Worm (Caenorhabditis elegans): ENCODE data around the gene T19H5.7.
A peak's percentile ranks its signal among the peaks of the same experiment; 100 is the strongest.

The T19H5.7 gene

DNA sequence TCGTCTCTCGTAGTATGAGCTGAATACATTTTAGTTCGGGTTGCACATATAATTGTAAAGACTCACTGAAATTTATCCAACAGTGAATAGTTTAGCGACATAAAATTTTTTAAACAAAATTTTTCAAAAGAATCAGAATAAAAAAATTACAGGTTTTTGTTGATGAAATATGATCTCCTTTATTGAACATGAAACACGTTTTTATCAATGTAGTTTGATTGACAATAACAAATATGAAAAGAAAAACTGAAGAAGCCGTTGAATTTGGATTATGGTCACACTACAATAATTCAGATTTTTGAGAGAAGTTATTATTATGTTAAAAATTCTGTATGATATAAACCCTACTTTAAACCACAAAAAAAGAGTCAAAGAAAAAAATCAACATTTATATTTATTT is 39.8 kb downstream of the T19H5.7 start, which contains the start of gene chil-17:
Gene chil-17 (minus strand): TSS at position 101 of the 400 bp plus-strand sequence.
- TF ChIP-seq lin-11 (tag; optimal IDR thresholded peaks at IDR 0.05) (no peak), nhr-11 (tag; optimal IDR thresholded peaks at IDR 0.05) (no peak), skn-1 (tag; optimal IDR thresholded peaks at IDR 0.05) (no peak), lin-13 (GFP tag; optimal IDR thresholded peaks at IDR 0.05) (no peak), sma-3 (GFP tag; optimal IDR thresholded peaks at IDR 0.05) (no peak), unc-55 (GFP tag; optimal IDR thresholded peaks at IDR 0.05) (no peak), ztf-11 (tag; optimal IDR thresholded peaks at IDR 0.05) (no peak), F13H6.1 (tag; optimal IDR thresholded peaks at IDR 0.05) (no peak), ceh-82 (tag; optimal IDR thresholded peaks at IDR 0.05) (no peak), ZK546.5 (tag; optimal IDR thresholded peaks at IDR 0.05) (no peak), ztf-1 (GFP tag; conservative IDR thresholded peaks at IDR 0.05) (no peak), mbf-1 (tag; optimal IDR thresholded peaks at IDR 0.05) (no peak), nhr-129 (tag; optimal IDR thresholded peaks at IDR 0.05) (no peak), nhr-23 (tag; optimal IDR thresholded peaks at IDR 0.05) (no peak)

DNA sequence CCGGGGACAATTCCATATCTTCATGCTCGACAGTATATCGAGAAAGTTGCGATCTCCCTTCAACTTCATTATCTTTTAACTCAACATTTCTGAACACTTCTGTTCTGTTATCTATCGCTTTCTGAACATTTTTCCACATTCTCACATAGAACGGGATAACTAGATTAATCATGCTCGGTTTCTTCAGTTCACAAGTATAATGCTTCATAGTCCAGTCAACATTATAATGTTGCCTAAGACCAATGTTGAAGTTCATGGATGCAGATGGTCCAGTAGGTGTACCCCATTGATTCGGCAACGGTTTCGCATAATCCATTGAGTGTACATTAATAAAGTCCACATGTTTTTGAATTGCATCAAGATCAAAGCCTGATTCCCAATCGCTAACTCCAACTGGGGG is 41.1 kb downstream of the T19H5.7 start:
- TF ChIP-seq nhr-11 (tag; optimal IDR thresholded peaks at IDR 0.05) (no peak), mab-5 (tag; optimal IDR thresholded peaks at IDR 0.05) (no peak), nhr-10 (tag; optimal IDR thresholded peaks at IDR 0.05) (no peak), crh-2 (tag; optimal IDR thresholded peaks at IDR 0.05) (no peak), skn-1 (tag; optimal IDR thresholded peaks at IDR 0.05) (no peak), nhr-12 (tag; optimal IDR thresholded peaks at IDR 0.05) (no peak), mdl-1 (tag; optimal IDR thresholded peaks at IDR 0.05) (no peak), ztf-11 (tag; optimal IDR thresholded peaks at IDR 0.05) (no peak), dmd-4 (tag; optimal IDR thresholded peaks at IDR 0.05) (no peak), elt-1 (tag; optimal IDR thresholded peaks at IDR 0.05) (no peak), nhr-23 (tag; optimal IDR thresholded peaks at IDR 0.05) (no peak), alr-1 (tag; optimal IDR thresholded peaks at IDR 0.05) (no peak), lin-13 (GFP tag; optimal IDR thresholded peaks at IDR 0.05) (no peak), sma-3 (GFP tag; optimal IDR thresholded peaks at IDR 0.05) (no peak), unc-55 (GFP tag; optimal IDR thresholded peaks at IDR 0.05) (no peak)

DNA sequence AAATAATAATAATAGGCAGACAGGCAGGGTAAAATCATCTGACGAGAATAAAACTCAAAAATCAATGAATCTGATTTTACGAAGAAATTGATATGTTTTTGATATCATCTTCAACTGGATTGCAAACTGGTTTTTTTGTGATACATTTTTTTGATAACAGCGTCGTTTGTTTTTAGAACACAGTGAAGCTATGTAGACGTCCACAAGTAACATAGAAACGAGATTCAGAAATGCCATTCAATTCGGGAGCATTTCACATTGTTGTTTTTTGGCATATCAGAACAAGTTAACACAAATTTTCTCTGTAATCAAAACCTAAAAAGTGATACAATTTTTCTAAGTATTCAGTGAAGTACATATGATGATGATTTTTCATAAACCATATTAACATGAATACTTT is 41.7 kb downstream of the T19H5.7 start, which contains the start of gene chil-13:
Gene chil-13 (minus strand): TSS at position 101 of the 400 bp plus-strand sequence.
- TF ChIP-seq zag-1 (tag; optimal IDR thresholded peaks at IDR 0.05): no peak
- TF ChIP-seq nhr-11 (tag; optimal IDR thresholded peaks at IDR 0.05): no peak
- TF ChIP-seq unc-62 (GFP tag; optimal IDR thresholded peaks at IDR 0.05): no peak
- TF ChIP-seq unc-55 (GFP tag; optimal IDR thresholded peaks at IDR 0.05): no peak
- no peak for TF ChIP-seq nhr-10 (tag; optimal IDR thresholded peaks at IDR 0.05)
- TF ChIP-seq ama-1 (optimal IDR thresholded peaks at IDR 0.05): no peak
- TF ChIP-seq nhr-77 (tag; optimal IDR thresholded peaks at IDR 0.05): no peak
- TF ChIP-seq Y55F3AM.14 (GFP tag; optimal IDR thresholded peaks at IDR 0.05): no peak
- TF ChIP-seq alr-1 (tag; optimal IDR thresholded peaks at IDR 0.05): no peak
- TF ChIP-seq lin-39 (tag; optimal IDR thresholded peaks at IDR 0.05): no peak
- TF ChIP-seq ZK546.5 (tag; optimal IDR thresholded peaks at IDR 0.05): no peak
- no peak for TF ChIP-seq mbf-1 (tag; optimal IDR thresholded peaks at IDR 0.05)

DNA sequence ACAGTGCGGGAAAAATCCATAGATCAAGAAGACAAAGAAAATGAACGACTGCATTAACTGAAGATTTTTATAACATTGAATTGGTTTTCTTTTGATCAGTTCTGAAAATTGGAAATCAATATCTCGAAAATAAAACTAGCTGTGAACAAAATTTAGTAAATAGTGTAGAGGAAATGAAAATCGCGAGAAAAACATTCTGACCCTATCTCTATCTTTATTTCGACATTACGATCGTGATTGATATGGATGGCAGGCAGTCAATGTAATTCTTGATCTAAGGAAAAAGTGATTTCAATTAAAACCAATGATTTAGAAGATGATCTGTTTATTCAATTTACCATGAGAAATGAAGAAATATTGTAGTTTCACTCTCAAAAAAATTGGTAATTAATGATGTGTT is 43.9 kb downstream of the T19H5.7 start, which contains the start of gene kin-16:
Gene kin-16 (minus strand): TSS at position 101 of the 400 bp plus-strand sequence.
- TF ChIP-seq lin-11 (tag; optimal IDR thresholded peaks at IDR 0.05) (no peak), elt-3 (tag; optimal IDR thresholded peaks at IDR 0.05) (no peak), sma-3 (GFP tag; optimal IDR thresholded peaks at IDR 0.05) (no peak), nhr-25 (tag; optimal IDR thresholded peaks at IDR 0.05) (no peak), nhr-237 (tag; optimal IDR thresholded peaks at IDR 0.05) (no peak)

DNA sequence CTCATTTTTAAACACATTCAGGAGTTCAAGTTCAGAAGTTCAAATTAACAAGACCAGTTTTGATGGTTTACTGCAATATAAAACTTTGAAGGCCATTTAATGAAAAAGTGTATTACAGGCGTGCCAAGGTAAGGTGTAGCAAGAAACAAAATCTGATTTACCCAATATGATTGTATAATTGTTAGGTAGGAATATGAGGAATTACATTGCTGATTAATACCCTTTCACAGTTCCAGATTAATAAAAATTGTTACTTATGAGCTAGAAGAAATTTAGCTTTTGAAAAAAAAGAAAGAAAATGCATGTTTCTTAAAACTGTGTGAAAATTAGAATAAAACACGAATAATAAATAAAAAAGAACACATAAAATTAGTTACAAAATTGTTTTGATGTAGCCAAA is 46.3 kb downstream of the T19H5.7 start, which contains the start of gene kin-15:
Gene kin-15 (minus strand): TSS at position 101 of the 400 bp plus-strand sequence.
- TF ChIP-seq ztf-1 (GFP tag; conservative IDR thresholded peaks at IDR 0.05) (no peak), nhr-25 (tag; optimal IDR thresholded peaks at IDR 0.05) (peak; percentile 26), sma-9 (GFP tag; optimal IDR thresholded peaks at IDR 0.05) (no peak), sma-9 (tag; optimal IDR thresholded peaks at IDR 0.05) (no peak), nhr-129 (tag; optimal IDR thresholded peaks at IDR 0.05) (no peak)

DNA sequence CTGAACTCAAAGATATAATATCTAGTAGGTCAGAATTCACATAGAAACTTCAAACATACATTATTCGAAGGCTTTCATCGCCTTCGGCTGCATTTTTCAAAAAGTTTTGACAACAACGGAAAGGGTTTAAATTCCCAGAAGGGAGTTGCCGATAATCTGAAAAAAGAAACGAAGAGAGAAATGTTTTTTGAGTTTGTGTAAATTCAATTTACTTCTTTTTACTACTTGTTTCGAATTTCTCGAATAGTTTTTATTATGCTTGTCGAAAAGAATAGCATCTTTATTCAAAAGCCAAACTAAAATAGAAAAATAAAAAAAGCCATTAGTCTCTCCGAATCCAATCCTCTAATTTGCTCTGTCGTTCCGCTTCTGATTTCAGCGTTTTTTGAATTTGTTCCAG is 48.8 kb downstream of the T19H5.7 start:
- no peak for TF ChIP-seq peb-1 (tag; optimal IDR thresholded peaks at IDR 0.05)
- TF ChIP-seq unc-62 (GFP tag; optimal IDR thresholded peaks at IDR 0.05): no peak
- no peak for TF ChIP-seq nhr-237 (tag; optimal IDR thresholded peaks at IDR 0.05)
- no peak for TF ChIP-seq aly-2 (tag; optimal IDR thresholded peaks at IDR 0.05)
- no peak for TF ChIP-seq F13H6.1 (tag; optimal IDR thresholded peaks at IDR 0.05)
- TF ChIP-seq nhr-12 (tag; optimal IDR thresholded peaks at IDR 0.05): no peak
- no peak for TF ChIP-seq sma-3 (GFP tag; optimal IDR thresholded peaks at IDR 0.05)
- no peak for TF ChIP-seq ceh-16 (tag; optimal IDR thresholded peaks at IDR 0.05)
- TF ChIP-seq nhr-10 (tag; optimal IDR thresholded peaks at IDR 0.05): no peak

Measured in whole organism, L2 larva.